Worm (Caenorhabditis elegans) whole organism, L4 larva: Measurements from ENCODE around the gene F20A1.6.

ENCODE experiments used
- php-3 ChIP-seq: fragments of 200-800 bp; sonication (Bioruptor generic); IDR thresholded peaks from 2 replicates; pipeline ENCODE4 v1.3.6; 2022; ENCODE audit warnings: missing genetic modification reagents, missing genetic modification characterization, missing compliant biosample characterization
- unc-62 ChIP-seq, 3 experiments: fragments of 150-350 bp in 1 of 3; sonication (generic microtip); optimal IDR thresholded peaks in 2 of 3; peaks in 1 of 3; 1 replicate in 1 of 3; 2 replicates in 2 of 3; lab custom pipeline; 2014 to 2017; ENCODE audit warnings: missing biosample characterization in 3 of 3, missing genetic modification characterization in 3 of 3, missing genetic modification reagents in 3 of 3, missing genotype in 1 of 3

DNA sequence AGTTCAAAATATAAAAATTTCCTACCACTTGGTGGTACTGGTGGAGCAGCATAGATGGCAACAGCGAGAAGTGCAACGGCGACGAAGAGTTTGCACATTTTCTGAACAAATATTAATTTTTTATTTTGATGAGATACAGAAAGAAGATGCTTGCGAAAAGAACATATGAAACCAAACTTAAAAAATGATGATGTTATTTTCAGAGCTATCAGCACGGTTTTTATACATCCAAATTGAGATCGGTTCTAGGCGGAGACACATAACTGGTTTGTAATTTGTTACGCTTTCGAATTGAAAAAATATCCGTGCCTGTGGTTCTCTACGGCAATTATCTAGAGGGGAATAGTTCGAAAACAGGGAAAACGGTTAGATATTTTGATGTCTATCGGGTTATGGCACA lies 26.1 kb upstream of the F20A1.6 start, which contains the start of gene txt-17:
- TF ChIP-seq unc-62 (GFP tag; optimal IDR thresholded peaks at IDR 0.05 in 1 of 2; lab: Kevin White, UChicago) (no peak), unc-62 (tag; optimal IDR thresholded peaks at IDR 0.05; lab: Kevin White, UChicago) (no peak), php-3 (GFP tag; lab: Robert Waterston, UW) (no peak)
